Worm (Caenorhabditis elegans) whole organism, L2 larva: ENCODE measurements around the gene pie-1.

ENCODE experiments used
- ama-1 ChIP-seq: fragments of 150-350 bp; optimal IDR thresholded peaks from 2 replicates; lab custom pipeline; 2018; ENCODE audit warnings: inconsistent platforms
- egl-27 ChIP-seq: sonication (generic microtip); optimal IDR thresholded peaks from 3 replicates; lab custom pipeline; 2017; ENCODE audit warnings: missing biosample characterization, missing genetic modification reagents, missing genetic modification characterization
- elt-3 ChIP-seq: sonication (generic microtip); optimal IDR thresholded peaks from 2 replicates; lab custom pipeline; 2017; ENCODE audit warnings: missing biosample characterization, missing genetic modification characterization
- lsy-2 ChIP-seq, 2 experiments: fragments of 150-350 bp in 1 of 2; sonication (generic microtip) in 1 of 2; optimal IDR thresholded peaks; 2 replicates each; lab custom pipeline; 2014 to 2017; ENCODE audit warnings: missing biosample characterization in 2 of 2, missing genetic modification characterization in 2 of 2
- nhr-11 ChIP-seq: fragments of 150-350 bp; optimal IDR thresholded peaks from 2 replicates; lab custom pipeline; 2014; ENCODE audit warnings: missing biosample characterization, missing genetic modification characterization
- nhr-12 ChIP-seq: fragments of 150-350 bp; optimal IDR thresholded peaks from 2 replicates; lab custom pipeline; 2014; ENCODE audit warnings: missing biosample characterization, missing genetic modification characterization
- unc-39 ChIP-seq: fragments of 150-350 bp; optimal IDR thresholded peaks from 2 replicates; lab custom pipeline; 2014; ENCODE audit warnings: missing biosample characterization, missing genetic modification characterization
- unc-62 ChIP-seq: fragments of 150-350 bp; optimal IDR thresholded peaks from 2 replicates; lab custom pipeline; 2014; ENCODE audit warnings: missing biosample characterization, missing genetic modification reagents, missing genetic modification characterization
- ztf-4 ChIP-seq: fragments of 150-350 bp; optimal IDR thresholded peaks from 2 replicates; lab custom pipeline; 2014; ENCODE audit warnings: missing biosample characterization, missing genetic modification characterization

DNA sequence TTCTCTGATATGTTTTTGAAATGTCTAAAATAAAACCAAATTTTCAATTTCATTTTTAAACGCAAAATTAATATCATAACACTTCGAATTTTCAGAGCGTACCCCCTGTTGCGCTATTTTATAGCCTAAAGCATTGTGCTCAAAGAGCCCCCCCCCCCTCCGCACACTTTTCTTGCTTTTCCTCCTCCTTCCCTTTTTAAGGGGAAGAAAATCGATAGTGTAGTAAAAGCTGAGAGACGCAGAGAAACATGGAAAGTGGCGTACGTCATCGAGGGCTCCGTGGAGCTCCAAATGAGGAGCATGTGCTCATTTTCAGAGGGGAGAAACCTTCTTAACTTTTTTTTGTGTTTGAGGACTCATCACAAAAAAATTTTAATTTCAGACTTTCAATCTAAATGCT, 45.8 kb downstream of the pie-1 start, which contains the start of gene cccp-1:
- TF ChIP-seq unc-39 (tag; lab: Kevin White, UChicago) (no peak), elt-3 (no peak), ztf-4 (tag; lab: Kevin White, UChicago) (no peak), nhr-11 (tag; lab: Kevin White, UChicago) (no peak), ama-1 (lab: Kevin White, UChicago) (no peak), nhr-12 (tag; lab: Kevin White, UChicago) (no peak), unc-62 (GFP tag; lab: Kevin White, UChicago) (no peak), egl-27 (no peak), lsy-2 (tag; optimal IDR thresholded peaks at IDR 0.05; lab: Kevin White, UChicago) (peak in 1 of 2 experiments; percentile 53)
